Worm (Caenorhabditis elegans) whole organism, late embryonic: ENCODE data around the gene T16A1.2.

Experiments
- C38D4.7 ChIP-seq: fragments of 200-800 bp; sonication (Bioruptor generic); optimal IDR thresholded peaks from 2 replicates; lab custom pipeline; 2018; ENCODE audit warnings: mild to moderate bottlenecking, missing genetic modification characterization, moderate library complexity, missing compliant biosample characterization
- T23F11.4 ChIP-seq: fragments of 200-800 bp; sonication (Bioruptor generic); optimal IDR thresholded peaks from 2 replicates; lab custom pipeline; 2018; ENCODE audit warnings: mild to moderate bottlenecking, missing genetic modification characterization, missing compliant biosample characterization
- Y22D7AL.16 ChIP-seq: sonication (generic microtip); optimal IDR thresholded peaks from 2 replicates; lab custom pipeline; 2016; ENCODE audit warnings: missing genetic modification characterization, missing compliant biosample characterization
- ama-1 ChIP-seq: fragments of 150-350 bp; optimal IDR thresholded peaks from 2 replicates; lab custom pipeline; 2014
- ceh-18 ChIP-seq: sonication (generic microtip); optimal IDR thresholded peaks from 2 replicates; lab custom pipeline; 2016; ENCODE audit warnings: missing genetic modification characterization, missing compliant biosample characterization
- ceh-19 ChIP-seq: fragments of 200-800 bp; sonication (Bioruptor generic); optimal IDR thresholded peaks from 2 replicates; lab custom pipeline; 2018; ENCODE audit warnings: mild to moderate bottlenecking, missing genetic modification characterization, missing compliant biosample characterization
- ceh-2 ChIP-seq: sonication (generic microtip); optimal IDR thresholded peaks from 2 replicates; lab custom pipeline; 2016; ENCODE audit warnings: missing genotype, missing genetic modification characterization, missing compliant biosample characterization
- ceh-24 ChIP-seq: sonication (generic microtip); optimal IDR thresholded peaks from 2 replicates; lab custom pipeline; 2016; ENCODE audit warnings: mild to moderate bottlenecking, missing genetic modification characterization, missing compliant biosample characterization
- ceh-45 ChIP-seq: fragments of 200-800 bp; sonication (Bioruptor generic); IDR thresholded peaks from 2 replicates; pipeline ENCODE4 v1.3.6; 2022; ENCODE audit warnings: missing genetic modification reagents, missing genetic modification characterization, missing compliant biosample characterization
- ceh-48 ChIP-seq: sonication (generic microtip); optimal IDR thresholded peaks from 2 replicates; lab custom pipeline; 2016; ENCODE audit warnings: missing genetic modification characterization, inconsistent platforms, missing compliant biosample characterization
- ceh-6 ChIP-seq: fragments of 200-800 bp; sonication (Bioruptor generic); optimal IDR thresholded peaks from 2 replicates; lab custom pipeline; 2018; ENCODE audit warnings: mild to moderate bottlenecking, missing genetic modification characterization, missing compliant biosample characterization
- ceh-9 ChIP-seq: sonication (generic microtip); optimal IDR thresholded peaks from 2 replicates; lab custom pipeline; 2016; ENCODE audit warnings: mild to moderate bottlenecking, missing genetic modification characterization, inconsistent platforms, missing compliant biosample characterization
- elt-4 ChIP-seq: sonication (generic microtip); optimal IDR thresholded peaks from 2 replicates; lab custom pipeline; 2016; ENCODE audit warnings: missing genetic modification characterization, missing compliant biosample characterization
- ets-4 ChIP-seq: sonication (generic microtip); optimal IDR thresholded peaks from 2 replicates; lab custom pipeline; 2016; ENCODE audit warnings: missing genetic modification characterization, missing compliant biosample characterization
- eyg-1 ChIP-seq: sonication (generic microtip); optimal IDR thresholded peaks from 2 replicates; lab custom pipeline; 2016; ENCODE audit warnings: missing genotype, missing genetic modification characterization, missing compliant biosample characterization
- fax-1 ChIP-seq: sonication (generic microtip); optimal IDR thresholded peaks from 2 replicates; lab custom pipeline; 2016; ENCODE audit warnings: missing genotype, missing genetic modification characterization, missing compliant biosample characterization
- fkh-10 ChIP-seq: fragments of 150-350 bp; optimal IDR thresholded peaks from 2 replicates; lab custom pipeline; 2014; ENCODE audit warnings: missing biosample characterization, missing genetic modification reagents, missing genetic modification characterization
- gmeb-2 ChIP-seq: sonication (generic microtip); optimal IDR thresholded peaks from 2 replicates; lab custom pipeline; 2016; ENCODE audit warnings: missing genetic modification characterization, inconsistent platforms, missing compliant biosample characterization
- hlh-6 ChIP-seq: sonication (generic microtip); optimal IDR thresholded peaks from 2 replicates; lab custom pipeline; 2016; ENCODE audit warnings: missing genotype, missing genetic modification characterization, missing compliant biosample characterization
- hlh-8 ChIP-seq: sonication (generic microtip); optimal IDR thresholded peaks from 2 replicates; lab custom pipeline; 2016; ENCODE audit warnings: missing genotype, missing genetic modification characterization, missing compliant biosample characterization
- lim-6 ChIP-seq: sonication (generic microtip); optimal IDR thresholded peaks from 2 replicates; lab custom pipeline; 2016; ENCODE audit warnings: missing genetic modification characterization, missing compliant biosample characterization
- lin-11 ChIP-seq: fragments of 200-800 bp; sonication (Bioruptor generic); optimal IDR thresholded peaks from 2 replicates; lab custom pipeline; 2018; ENCODE audit warnings: mild to moderate bottlenecking, missing genetic modification characterization, missing compliant biosample characterization
- madf-2 ChIP-seq: sonication (generic microtip); optimal IDR thresholded peaks from 2 replicates; lab custom pipeline; 2017; ENCODE audit warnings: missing genetic modification characterization, missing compliant biosample characterization
- mec-3 ChIP-seq: sonication (generic microtip); optimal IDR thresholded peaks from 2 replicates; lab custom pipeline; 2016; ENCODE audit warnings: borderline replicate concordance, missing genetic modification characterization, missing compliant biosample characterization
- nfya-1 ChIP-seq: sonication (generic microtip); optimal IDR thresholded peaks from 2 replicates; lab custom pipeline; 2017; ENCODE audit warnings: missing genetic modification characterization, mild to moderate bottlenecking, missing compliant biosample characterization, antibody characterized with exemption, moderate library complexity
- nhr-11 ChIP-seq: fragments of 150-350 bp; optimal IDR thresholded peaks from 2 replicates; lab custom pipeline; 2014; ENCODE audit warnings: missing biosample characterization, missing genetic modification characterization
- npax-4 ChIP-seq: sonication (generic microtip); optimal IDR thresholded peaks from 2 replicates; lab custom pipeline; 2016; ENCODE audit warnings: missing genetic modification characterization, missing compliant biosample characterization
- odd-2 ChIP-seq: sonication (generic microtip); optimal IDR thresholded peaks from 2 replicates; lab custom pipeline; 2017; ENCODE audit warnings: antibody characterized with exemption, mild to moderate bottlenecking, missing genetic modification characterization, missing compliant biosample characterization
- pag-3 ChIP-seq: sonication (generic microtip); optimal IDR thresholded peaks from 2 replicates; lab custom pipeline; 2016; ENCODE audit warnings: missing compliant biosample characterization, missing genetic modification characterization, borderline replicate concordance
- pat-9 ChIP-seq: fragments of 200-800 bp; sonication (Bioruptor generic); optimal IDR thresholded peaks from 2 replicates; lab custom pipeline; 2018; ENCODE audit warnings: mild to moderate bottlenecking, missing genetic modification characterization, moderate library complexity, missing compliant biosample characterization
- pha-4 ChIP-seq: fragments of 150-350 bp; optimal IDR thresholded peaks from 2 replicates; lab custom pipeline; 2018; ENCODE audit warnings: missing biosample characterization, missing genetic modification reagents, missing genetic modification characterization
- pros-1 ChIP-seq: fragments of 150-350 bp; optimal IDR thresholded peaks from 2 replicates; lab custom pipeline; 2014; ENCODE audit warnings: missing biosample characterization, missing genetic modification reagents, missing genetic modification characterization
- ref-2 ChIP-seq: sonication (generic microtip); optimal IDR thresholded peaks from 2 replicates; lab custom pipeline; 2016; ENCODE audit warnings: missing genetic modification characterization, missing compliant biosample characterization
- rnt-1 ChIP-seq: sonication (generic microtip); optimal IDR thresholded peaks from 2 replicates; lab custom pipeline; 2016; ENCODE audit warnings: missing genetic modification characterization, missing compliant biosample characterization
- sdc-2 ChIP-seq: sonication (generic microtip); optimal IDR thresholded peaks from 2 replicates; lab custom pipeline; 2016; ENCODE audit warnings: missing genotype, missing genetic modification characterization, missing compliant biosample characterization
- tbx-2 ChIP-seq: sonication (generic microtip); optimal IDR thresholded peaks from 2 replicates; lab custom pipeline; 2016; ENCODE audit warnings: missing genetic modification characterization, missing compliant biosample characterization
- ttx-3 ChIP-seq: sonication (generic microtip); optimal IDR thresholded peaks from 2 replicates; lab custom pipeline; 2016; ENCODE audit warnings: missing genetic modification reagents, missing genetic modification characterization, missing compliant biosample characterization
- unc-42 ChIP-seq: sonication (generic microtip); optimal IDR thresholded peaks from 2 replicates; lab custom pipeline; 2016; ENCODE audit warnings: missing genotype, missing genetic modification characterization, missing compliant biosample characterization
- unc-55 ChIP-seq: sonication (generic microtip); optimal IDR thresholded peaks from 2 replicates; lab custom pipeline; 2017; ENCODE audit warnings: missing biosample characterization, missing genetic modification reagents, missing genetic modification characterization
- unc-86 ChIP-seq: sonication (generic microtip); optimal IDR thresholded peaks from 2 replicates; lab custom pipeline; 2016; ENCODE audit warnings: missing genetic modification characterization, missing compliant biosample characterization
- zip-5 ChIP-seq: sonication (generic microtip); optimal IDR thresholded peaks from 2 replicates; lab custom pipeline; 2016; ENCODE audit warnings: missing genetic modification characterization, missing compliant biosample characterization

T16A1.2 gene

DNA sequence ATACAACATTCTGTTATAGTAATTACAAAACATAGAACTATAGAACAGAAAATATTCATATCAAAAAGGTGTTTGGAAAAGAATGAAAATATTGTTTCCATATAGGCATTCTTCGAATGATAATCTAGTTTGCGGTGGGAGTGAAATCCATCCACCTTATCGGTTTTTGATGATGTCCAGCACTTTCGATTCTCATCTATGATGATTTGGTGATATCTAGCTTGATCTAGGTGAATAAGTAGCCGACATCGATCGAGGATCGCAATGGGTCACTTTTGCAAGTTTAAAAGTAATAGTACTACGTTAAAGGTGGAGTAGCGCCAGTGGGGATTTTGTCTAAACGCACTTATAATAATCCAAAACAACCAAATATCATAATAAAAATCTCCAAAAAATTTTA is 17.5 kb downstream of the T16A1.2 start, which contains the start of gene R52.6:
Gene R52.6 (minus strand): TSS at position 101 of the 400 bp plus-strand sequence.
- TF ChIP-seq hlh-6 (tag; lab: Kevin White, UChicago) (no peak), ceh-19 (GFP tag; lab: Kevin White, UChicago) (no peak), elt-4 (no peak), hlh-8 (tag; lab: Kevin White, UChicago) (no peak), pha-4 (tag; lab: Kevin White, UChicago) (no peak), nfya-1 (tag; lab: Kevin White, UChicago) (no peak), ceh-2 (tag; lab: Kevin White, UChicago) (no peak), mec-3 (no peak), ref-2 (tag; lab: Kevin White, UChicago) (no peak), pat-9 (no peak), ttx-3 (tag; lab: Kevin White, UChicago) (no peak), T23F11.4 (GFP tag; lab: Kevin White, UChicago) (no peak), ceh-48 (tag; lab: Kevin White, UChicago) (no peak), ceh-24 (no peak), lin-11 (tag; lab: Kevin White, UChicago) (no peak), C38D4.7 (GFP tag; lab: Kevin White, UChicago) (no peak), Y22D7AL.16 (no peak), npax-4 (tag; lab: Kevin White, UChicago) (no peak), unc-86 (no peak)

DNA sequence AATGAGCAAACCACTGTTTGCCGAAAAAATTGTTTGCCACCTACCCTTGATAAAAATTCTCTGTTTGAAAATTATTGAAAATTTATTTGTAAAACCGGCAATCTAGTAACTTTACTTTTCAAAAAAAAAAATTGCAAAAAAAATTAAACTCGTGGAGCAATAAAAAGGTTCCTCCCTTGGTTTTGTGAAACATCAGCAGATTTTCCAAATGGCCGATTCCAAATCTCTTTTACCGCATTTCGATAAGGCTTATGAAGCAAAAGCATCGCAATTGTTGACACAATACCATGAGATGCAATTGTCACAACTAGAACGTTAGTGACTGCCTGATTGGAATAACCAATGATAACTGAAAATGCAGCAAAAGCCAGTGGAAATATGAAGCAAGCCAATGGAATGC is 19.1 kb downstream of the T16A1.2 start:
- TF ChIP-seq C38D4.7 (GFP tag; lab: Kevin White, UChicago), result no peak
- TF ChIP-seq pha-4 (tag; lab: Kevin White, UChicago), result no peak
- TF ChIP-seq zip-5, result no peak
- no peak for TF ChIP-seq nfya-1 (tag; lab: Kevin White, UChicago)
- TF ChIP-seq unc-42, result no peak
- TF ChIP-seq odd-2 (tag; lab: Kevin White, UChicago), result no peak
- no peak for TF ChIP-seq gmeb-2
- no peak for TF ChIP-seq lin-11 (tag; lab: Kevin White, UChicago)
- TF ChIP-seq ttx-3 (tag; lab: Kevin White, UChicago), result no peak
- no peak for TF ChIP-seq elt-4
- no peak for TF ChIP-seq pros-1 (tag; lab: Kevin White, UChicago)
- no peak for TF ChIP-seq unc-86
- no peak for TF ChIP-seq ets-4 (tag; lab: Kevin White, UChicago)
- TF ChIP-seq pag-3, result no peak
- TF ChIP-seq fkh-10 (GFP tag; lab: Kevin White, UChicago), result no peak
- TF ChIP-seq ceh-6 (GFP tag; lab: Kevin White, UChicago), result no peak
- TF ChIP-seq lim-6, result no peak

DNA sequence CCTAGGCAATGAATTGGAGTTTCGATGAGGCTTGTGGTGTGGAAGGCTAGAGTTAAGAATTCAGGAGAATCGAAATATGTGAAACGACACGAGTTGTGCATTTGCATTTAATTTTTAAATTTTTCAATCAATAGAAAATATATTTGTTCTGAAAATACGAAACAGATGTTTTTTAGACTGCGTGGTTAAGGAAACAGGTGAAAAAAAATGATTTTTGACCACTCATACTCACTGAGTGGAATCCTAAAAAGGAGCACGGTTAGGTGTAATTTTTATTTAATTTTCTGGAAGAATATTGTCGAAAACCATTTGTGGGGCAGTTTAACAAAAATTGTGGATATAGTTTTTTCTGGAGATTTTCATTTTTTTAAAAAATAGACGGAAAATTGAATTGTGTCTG is 21.4 kb downstream of the T16A1.2 start, which contains the start of gene srh-195:
Gene srh-195 (minus strand): TSS at position 101 of the 400 bp plus-strand sequence.
- TF ChIP-seq pros-1 (tag; lab: Kevin White, UChicago) (no peak), ceh-48 (tag; lab: Kevin White, UChicago) (no peak), ceh-45 (no peak), nhr-11 (tag; lab: Kevin White, UChicago) (no peak), zip-5 (no peak), pha-4 (tag; lab: Kevin White, UChicago) (no peak), eyg-1 (tag; lab: Kevin White, UChicago) (no peak), ceh-9 (no peak), ceh-18 (tag; lab: Kevin White, UChicago) (no peak), unc-55 (GFP tag; lab: Kevin White, UChicago) (no peak), ceh-19 (GFP tag; lab: Kevin White, UChicago) (no peak), madf-2 (tag; lab: Kevin White, UChicago) (no peak), ceh-24 (no peak), tbx-2 (no peak), ref-2 (tag; lab: Kevin White, UChicago) (no peak), rnt-1 (tag; lab: Kevin White, UChicago) (no peak), fax-1 (tag; lab: Kevin White, UChicago) (no peak), hlh-8 (tag; lab: Kevin White, UChicago) (no peak), ama-1 (lab: Kevin White, UChicago) (no peak), sdc-2 (tag; lab: Kevin White, UChicago) (no peak)
